Worm (Caenorhabditis elegans): ENCODE data around the gene ZC416.2.

The ZC416.2 gene

ce11 chrIV:3648634-3649240 lies 15.3 kb downstream of the ZC416.2 start, which contains the start of gene CC8.2:
Gene CC8.2, minus strand, starts transcription at chrIV:3648684.
- peak; percentile 44 for TF ChIP-seq nfya-1 (tag; optimal IDR thresholded peaks at IDR 0.05; ENCODE audit: insufficient read depth)
- no peak for TF ChIP-seq ceh-16 (tag; optimal IDR thresholded peaks at IDR 0.05)
- no peak for TF ChIP-seq R02D3.7 (tag; optimal IDR thresholded peaks at IDR 0.05)
- TF ChIP-seq nhr-25 (tag; optimal IDR thresholded peaks at IDR 0.05): peak; percentile 18
- TF ChIP-seq egl-27 (tag; optimal IDR thresholded peaks at IDR 0.05): no peak
- TF ChIP-seq lsy-12 (tag; optimal IDR thresholded peaks at IDR 0.05): peak; percentile 32
- TF ChIP-seq nhr-23 (tag; optimal IDR thresholded peaks at IDR 0.05): peak; percentile 65
- no peak for TF ChIP-seq pqm-1 (tag; optimal IDR thresholded peaks at IDR 0.05)
- peak; percentile 84 for TF ChIP-seq nhr-43 (tag; optimal IDR thresholded peaks at IDR 0.05; ENCODE audit: poor library complexity, severe bottlenecking)
- TF ChIP-seq elt-3 (tag; optimal IDR thresholded peaks at IDR 0.05): peak in 1 of 3 experiments; percentile 63
- TF ChIP-seq pha-4 (tag; optimal IDR thresholded peaks at IDR 0.05): peak; percentile 15
- TF ChIP-seq ama-1 (optimal IDR thresholded peaks at IDR 0.05): peak; percentile 47

- TF ChIP-seq nhr-43 (tag; optimal IDR thresholded peaks at IDR 0.05; ENCODE audit: poor library complexity, severe bottlenecking): peak; percentile 68
- TF ChIP-seq unc-39 (tag; optimal IDR thresholded peaks at IDR 0.05): no peak
- peak; percentile 50 for TF ChIP-seq mml-1 (tag; optimal IDR thresholded peaks at IDR 0.05)
- no peak for TF ChIP-seq nhr-76 (tag; optimal IDR thresholded peaks at IDR 0.05)
- peak; percentile 15 for TF ChIP-seq pha-4 (tag; optimal IDR thresholded peaks at IDR 0.05)
- peak; percentile 11 for TF ChIP-seq nfya-1 (tag; optimal IDR thresholded peaks at IDR 0.05; ENCODE audit: insufficient read depth)
- TF ChIP-seq nhr-23 (tag; optimal IDR thresholded peaks at IDR 0.05): peak; percentile 41
- no peak for TF ChIP-seq egl-27 (tag; optimal IDR thresholded peaks at IDR 0.05)
- no peak for TF ChIP-seq skn-1 (tag; optimal IDR thresholded peaks at IDR 0.05)
- no peak for TF ChIP-seq zag-1 (tag; optimal IDR thresholded peaks at IDR 0.05)
- TF ChIP-seq elt-3 (tag; optimal IDR thresholded peaks at IDR 0.05): no peak
- peak; percentile 17 for TF ChIP-seq nhr-25 (tag; optimal IDR thresholded peaks at IDR 0.05)
- TF ChIP-seq fkh-2 (tag; optimal IDR thresholded peaks at IDR 0.05): no peak
- no peak for TF ChIP-seq tbx-2 (tag; optimal IDR thresholded peaks at IDR 0.05)
- no peak for TF ChIP-seq mdl-1 (tag; optimal IDR thresholded peaks at IDR 0.05)
- TF ChIP-seq ceh-28 (tag; optimal IDR thresholded peaks at IDR 0.05): no peak
- TF ChIP-seq nhr-11 (tag; optimal IDR thresholded peaks at IDR 0.05): no peak
Measured at ce11 chrIV:3652223-3652622, 18.8 kb downstream of the ZC416.2 start.

DNA sequence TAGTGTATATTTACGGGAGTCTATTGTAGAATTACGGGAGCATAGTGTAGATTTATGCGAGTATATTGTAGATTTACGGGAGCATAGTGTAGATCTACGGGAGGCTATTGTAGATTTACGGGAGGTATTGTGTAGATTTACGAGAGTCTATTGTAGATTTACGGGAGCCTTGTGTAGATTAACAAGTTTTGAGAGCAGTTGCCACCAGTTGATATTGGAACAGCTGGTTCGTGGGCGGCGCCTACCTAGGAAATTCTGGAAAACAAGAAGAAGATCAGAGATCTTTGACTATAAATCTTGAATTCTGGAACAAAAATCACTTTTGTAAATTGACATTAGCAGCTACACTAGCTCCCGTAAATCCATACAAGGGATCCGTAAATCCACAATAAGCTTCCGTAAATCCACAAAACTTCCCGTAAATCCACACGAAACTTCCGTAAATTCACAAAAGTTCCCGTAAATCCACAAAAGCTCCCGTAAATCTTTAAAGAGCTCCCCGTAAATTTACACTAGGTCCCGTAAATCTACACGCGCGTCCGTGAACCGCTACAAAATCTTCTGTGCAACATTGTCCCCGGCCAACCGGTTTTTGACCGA lies 19.5 kb downstream of the ZC416.2 start:
- TF ChIP-seq elt-1 (tag; optimal IDR thresholded peaks at IDR 0.05): no peak
- no peak for TF ChIP-seq nhr-67 (tag; optimal IDR thresholded peaks at IDR 0.05)
- TF ChIP-seq eor-1 (tag; optimal IDR thresholded peaks at IDR 0.05): no peak
- no peak for TF ChIP-seq nhr-23 (tag; optimal IDR thresholded peaks at IDR 0.05)
- no peak for TF ChIP-seq egl-27 (tag; optimal IDR thresholded peaks at IDR 0.05)
- TF ChIP-seq sea-2 (GFP tag; optimal IDR thresholded peaks at IDR 0.05): no peak
- TF ChIP-seq ceh-82 (tag; optimal IDR thresholded peaks at IDR 0.05): no peak

DNA sequence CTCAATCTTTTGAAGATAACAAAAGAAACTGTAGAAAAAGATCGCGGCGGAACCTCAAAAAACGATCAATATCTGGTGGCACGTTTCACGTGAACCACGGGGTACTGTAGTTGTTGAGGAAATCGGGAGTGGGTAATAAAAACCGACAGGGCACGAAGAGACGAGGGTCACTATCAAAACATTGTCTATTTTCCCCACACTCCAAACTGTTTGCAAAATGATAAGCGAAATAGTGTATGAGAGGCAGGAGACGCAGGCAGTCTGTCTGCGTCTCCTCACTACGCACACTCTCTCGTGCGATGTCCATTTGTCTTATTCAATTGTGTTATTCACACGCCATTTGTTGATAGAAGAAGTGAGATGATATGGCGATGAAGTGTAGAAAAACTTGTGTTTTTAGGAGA lies 20.0 kb downstream of the ZC416.2 start:
- TF ChIP-seq ama-1 (optimal IDR thresholded peaks at IDR 0.05) (peak; percentile 65), R02D3.7 (tag; optimal IDR thresholded peaks at IDR 0.05) (peak; percentile 27), nhr-23 (tag; optimal IDR thresholded peaks at IDR 0.05) (peak; percentile 82), ceh-16 (tag; optimal IDR thresholded peaks at IDR 0.05) (no peak), nhr-25 (tag; optimal IDR thresholded peaks at IDR 0.05) (peak; percentile 68), nhr-12 (tag; optimal IDR thresholded peaks at IDR 0.05) (no peak), lsy-12 (tag; optimal IDR thresholded peaks at IDR 0.05) (peak; percentile 64), elt-3 (tag; optimal IDR thresholded peaks at IDR 0.05) (peak in 2 of 3 experiments; percentile 22 to 64), pqm-1 (tag; optimal IDR thresholded peaks at IDR 0.05) (peak; percentile 37), ztf-11 (tag; optimal IDR thresholded peaks at IDR 0.05) (no peak), mdl-1 (tag; optimal IDR thresholded peaks at IDR 0.05) (peak; percentile 54), nhr-43 (tag; optimal IDR thresholded peaks at IDR 0.05; ENCODE audit: poor library complexity, severe bottlenecking) (peak; percentile 96), nfya-1 (tag; optimal IDR thresholded peaks at IDR 0.05; ENCODE audit: insufficient read depth) (peak; percentile 57), nhr-28 (tag; optimal IDR thresholded peaks at IDR 0.05) (no peak), ceh-28 (tag; optimal IDR thresholded peaks at IDR 0.05) (peak; percentile 47), jun-1 (tag; optimal IDR thresholded peaks at IDR 0.05) (peak; percentile 62), mml-1 (tag; optimal IDR thresholded peaks at IDR 0.05) (peak; percentile 7), tbx-2 (tag; optimal IDR thresholded peaks at IDR 0.05) (peak; percentile 5), skn-1 (tag; optimal IDR thresholded peaks at IDR 0.05) (no peak), elt-2 (tag; optimal IDR thresholded peaks at IDR 0.05) (peak; percentile 56), ztf-4 (tag; optimal IDR thresholded peaks at IDR 0.05) (no peak), pha-4 (tag; optimal IDR thresholded peaks at IDR 0.05) (peak; percentile 47)

Measured in whole organism, L3 larva.